Fruit fly (Drosophila melanogaster) whole organism, prepupa: Measurements from ENCODE around the gene Reg-2.

Experiments used
- CG10669 ChIP-seq: fragments of 200-800 bp; sonication (Bioruptor generic); optimal IDR thresholded peaks from 3 replicates; lab custom pipeline; 2018; ENCODE audit warnings: missing biosample characterization, mild to moderate bottlenecking, missing genetic modification characterization, moderate library complexity
- Sox15 ChIP-seq: fragments of 200-800 bp; sonication (Bioruptor generic); optimal IDR thresholded peaks from 3 replicates; lab custom pipeline; 2016; ENCODE audit warnings: missing biosample characterization, missing genetic modification characterization
- fd85E ChIP-seq: fragments of 200-800 bp; sonication (Bioruptor generic); optimal IDR thresholded peaks from 3 replicates; lab custom pipeline; 2016; ENCODE audit warnings: missing biosample characterization, missing genetic modification characterization
- fkh ChIP-seq: fragments of 200-800 bp; sonication (Bioruptor generic); optimal IDR thresholded peaks from 3 replicates; lab custom pipeline; 2017; ENCODE audit warnings: missing biosample characterization, mild to moderate bottlenecking, missing genetic modification characterization, moderate library complexity

DNA sequence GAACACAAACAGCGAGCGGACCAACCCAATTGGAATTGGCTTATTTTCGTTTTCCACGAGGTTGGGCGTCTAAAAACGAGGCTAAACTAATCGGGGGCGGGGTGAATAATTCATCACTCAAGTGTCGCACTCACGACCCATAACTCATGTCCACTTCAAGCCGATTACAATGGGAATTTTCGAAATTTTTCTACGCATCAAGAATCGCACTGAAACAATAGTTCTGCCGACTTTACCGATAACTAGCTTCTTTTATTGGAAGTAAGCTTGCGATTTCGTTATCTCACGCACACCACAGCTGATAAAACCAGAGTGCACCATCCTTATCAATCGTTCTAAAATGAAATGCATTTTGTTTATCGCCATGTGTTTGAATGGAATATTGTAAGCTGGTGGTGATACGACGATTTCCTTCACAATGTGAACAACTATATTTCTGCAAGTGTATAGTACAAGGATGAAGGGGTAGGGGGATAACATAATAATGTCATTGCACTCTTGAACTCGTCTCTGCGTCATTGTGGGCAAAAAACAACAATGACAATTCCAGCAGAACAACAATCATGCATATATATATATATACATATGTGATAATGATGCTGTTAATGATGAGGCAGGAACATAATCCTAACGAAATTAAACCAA, 46.9 kb downstream of the Reg-2 start:
- peak; percentile 17 for TF ChIP-seq CG10669 (GFP tag; lab: Kevin White, UChicago)
- no peak for TF ChIP-seq Sox15
- no peak for TF ChIP-seq fkh (GFP tag; lab: Kevin White, UChicago)
- no peak for TF ChIP-seq fd85E (GFP tag; lab: Kevin White, UChicago)
